Fruit fly (Drosophila melanogaster) whole organism, embryonic: Measurements from ENCODE around the gene CG7519.

Experiments used
- CG1233 ChIP-seq: fragments of 200-800 bp; sonication (Bioruptor generic); optimal IDR thresholded peaks from 4 replicates; lab custom pipeline; 2018; ENCODE audit warnings: missing biosample characterization, mild to moderate bottlenecking, missing genetic modification characterization
- CG17568 ChIP-seq: fragments of 200-800 bp; sonication (Bioruptor generic); optimal IDR thresholded peaks from 2 replicates; lab custom pipeline; 2018; ENCODE audit warnings: missing biosample characterization, mild to moderate bottlenecking, missing genetic modification characterization, moderate library complexity
- CG31388 ChIP-seq: fragments of 200-800 bp; sonication (Bioruptor generic); optimal IDR thresholded peaks from 2 replicates; lab custom pipeline; 2016; ENCODE audit warnings: missing biosample characterization, missing genetic modification characterization
- CG6272 ChIP-seq: fragments of 200-800 bp; sonication (Bioruptor generic); IDR thresholded peaks from 2 replicates; pipeline ENCODE4 v1.3.6; 2022; ENCODE audit warnings: missing biosample characterization, missing genetic modification characterization
- CG8359 ChIP-seq: fragments of 200-800 bp; sonication (Bioruptor generic); optimal IDR thresholded peaks from 2 replicates; lab custom pipeline; 2017; ENCODE audit warnings: missing biosample characterization, mild to moderate bottlenecking, missing genetic modification characterization, borderline replicate concordance
- CG8478 ChIP-seq: fragments of >200 bp; optimal IDR thresholded peaks from 2 replicates; lab custom pipeline; 2018
- CG8765 ChIP-seq: fragments of 200-800 bp; sonication (Bioruptor generic); IDR thresholded peaks from 2 replicates; pipeline ENCODE4 v1.3.6; 2022; ENCODE audit warnings: missing biosample characterization, missing genetic modification characterization
- Hr78 ChIP-seq, 2 experiments: fragments of 200-800 bp in 1 of 2; fragments of >200 bp in 1 of 2; sonication (Bioruptor generic) in 1 of 2; optimal IDR thresholded peaks; 2 replicates each; lab custom pipeline; 2017 to 2019; ENCODE audit warnings: missing biosample characterization in 2 of 2, missing genetic modification characterization in 2 of 2, mild to moderate bottlenecking in 1 of 2, moderate library complexity in 1 of 2
- YL-1 ChIP-seq: fragments of 200-800 bp; sonication (Bioruptor generic); optimal IDR thresholded peaks from 3 replicates; lab custom pipeline; 2017; ENCODE audit warnings: missing biosample characterization, mild to moderate bottlenecking, missing genetic modification characterization
- grn ChIP-seq: fragments of 200-800 bp; sonication (Bioruptor generic); optimal IDR thresholded peaks from 3 replicates; lab custom pipeline; 2017; ENCODE audit warnings: missing biosample characterization, missing genetic modification characterization
- hbn ChIP-seq: fragments of 200-800 bp; sonication (Bioruptor generic); IDR thresholded peaks from 2 replicates; pipeline ENCODE4 v1.3.6; 2022; ENCODE audit warnings: missing biosample characterization, missing genetic modification characterization; ENCODE audit not compliant: partially characterized antibody
- pho ChIP-seq: fragments of 200-800 bp; sonication (Bioruptor generic); optimal IDR thresholded peaks from 2 replicates; lab custom pipeline; 2016; ENCODE audit warnings: missing biosample characterization, missing genetic modification characterization
- so ChIP-seq: fragments of 200-800 bp; sonication (Bioruptor generic); IDR thresholded peaks from 3 replicates; pipeline ENCODE4 v1.3.6; 2022; ENCODE audit warnings: missing biosample characterization, missing genetic modification characterization

- TF ChIP-seq CG8765 (GFP tag; lab: Robert Waterston, UW) (no peak), CG8478 (lab: Kevin White, UChicago) (no peak), CG6272 (GFP tag; lab: Robert Waterston, UW) (no peak), CG31388 (GFP tag; lab: Kevin White, UChicago) (no peak), CG17568 (GFP tag; lab: Kevin White, UChicago) (no peak), YL-1 (no peak), grn (GFP tag; lab: Kevin White, UChicago) (no peak), pho (GFP tag; lab: Kevin White, UChicago) (no peak), CG8359 (GFP tag; lab: Kevin White, UChicago) (no peak), CG1233 (no peak), Hr78 (GFP tag; optimal IDR thresholded peaks at IDR 0.05; lab: Kevin White, UChicago) (no peak), hbn (GFP tag; lab: Robert Waterston, UW) (no peak), so (GFP tag; lab: Robert Waterston, UW) (no peak)
These were observed 43.5 kb upstream of the CG7519 start for dm6 chr3L:21449336-21449735.
